Worm (Caenorhabditis elegans) whole organism, L3 larva: Measurements from ENCODE around the gene cpg-9.

Source experiments
- ama-1 ChIP-seq: fragments of 150-350 bp; optimal IDR thresholded peaks from 2 replicates; lab custom pipeline; 2018
- ceh-82 ChIP-seq: fragments of 150-350 bp; optimal IDR thresholded peaks from 2 replicates; lab custom pipeline; 2014; ENCODE audit warnings: missing biosample characterization, missing genetic modification characterization
- egl-27 ChIP-seq: sonication (generic microtip); optimal IDR thresholded peaks from 4 replicates; lab custom pipeline; 2017; ENCODE audit warnings: missing biosample characterization, missing genetic modification reagents, missing genetic modification characterization
- mml-1 ChIP-seq: fragments of 150-350 bp; sonication (generic microtip); optimal IDR thresholded peaks from 3 replicates; lab custom pipeline; 2014; ENCODE audit warnings: missing biosample characterization, missing genetic modification characterization
- nhr-25 ChIP-seq: sonication (generic microtip); optimal IDR thresholded peaks from 2 replicates; lab custom pipeline; 2017; ENCODE audit warnings: missing biosample characterization, missing genetic modification characterization
- nhr-43 ChIP-seq: sonication (generic microtip); optimal IDR thresholded peaks from 2 replicates; lab custom pipeline; 2016; ENCODE audit warnings: mild to moderate bottlenecking, missing genetic modification characterization, missing compliant biosample characterization; ENCODE audit not compliant: poor library complexity, severe bottlenecking
- nhr-67 ChIP-seq: fragments of 150-350 bp; optimal IDR thresholded peaks from 2 replicates; lab custom pipeline; 2014; ENCODE audit warnings: missing biosample characterization, missing genetic modification characterization
- nhr-76 ChIP-seq: fragments of 150-350 bp; sonication (generic microtip); optimal IDR thresholded peaks from 5 replicates; lab custom pipeline; 2014; ENCODE audit warnings: missing biosample characterization, missing genetic modification characterization
- skn-1 ChIP-seq: fragments of 150-350 bp; optimal IDR thresholded peaks from 2 replicates; lab custom pipeline; 2014; ENCODE audit warnings: missing biosample characterization, missing genetic modification characterization
- zag-1 ChIP-seq: fragments of 150-350 bp; optimal IDR thresholded peaks from 2 replicates; lab custom pipeline; 2014; ENCODE audit warnings: missing biosample characterization, missing genetic modification characterization

DNA sequence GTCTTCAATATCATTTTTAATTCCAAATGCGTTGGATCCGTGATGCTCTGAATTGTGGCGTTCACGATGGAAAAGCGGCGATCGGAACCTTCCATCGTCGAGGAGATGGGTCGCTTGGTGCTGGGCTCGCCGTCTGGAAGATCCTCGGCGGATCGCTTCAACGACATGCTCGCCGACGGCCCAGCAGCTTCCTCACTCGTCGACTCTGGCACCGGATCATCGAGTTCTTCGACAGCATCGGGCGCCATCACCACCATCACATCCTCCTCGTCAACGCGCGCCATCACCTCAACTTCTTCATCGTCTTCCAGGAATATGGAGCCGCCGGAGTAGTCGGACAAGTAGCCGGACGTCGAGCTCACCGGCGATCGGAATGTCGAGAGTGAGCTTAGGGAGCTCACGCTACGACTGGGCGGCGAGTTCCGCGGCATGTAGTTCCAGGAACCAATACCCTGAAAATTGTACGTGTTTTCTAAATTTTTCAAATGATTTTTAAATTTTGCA is 7.0 kb downstream of the cpg-9 start, which contains the start of gene Y67D8C.6:
- TF ChIP-seq egl-27 (tag; lab: Kevin White, UChicago) (no peak), zag-1 (tag; lab: Kevin White, UChicago) (no peak), nhr-25 (tag; lab: Kevin White, UChicago) (no peak), ceh-82 (tag; lab: Kevin White, UChicago) (no peak), nhr-76 (no peak), mml-1 (tag; lab: Kevin White, UChicago) (no peak), skn-1 (no peak), nhr-67 (tag; lab: Kevin White, UChicago) (no peak), nhr-43 (no peak), ama-1 (no peak)
